Fruit fly (Drosophila melanogaster): Measurements from ENCODE around the gene CG42233.

DNA sequence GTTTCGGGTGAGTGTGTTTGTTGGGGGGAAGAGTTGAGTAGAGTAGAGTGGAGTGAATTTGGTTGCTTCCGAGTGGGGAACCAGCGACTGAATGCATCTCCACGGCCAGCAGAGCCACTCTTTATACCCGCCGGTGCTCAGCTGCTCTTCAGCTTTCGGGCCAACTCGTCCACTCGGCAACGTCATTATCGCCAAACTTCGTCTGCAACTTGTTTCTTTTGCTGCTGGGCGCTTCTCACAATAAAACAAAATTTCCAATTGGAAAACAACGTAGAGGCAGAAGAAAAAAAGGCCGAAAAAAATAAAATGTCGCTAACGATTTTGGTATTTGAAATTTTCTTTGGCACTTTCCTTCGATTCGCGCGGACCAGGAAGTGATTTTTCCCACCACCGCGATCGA, 40.4 kb downstream of the CG42233 start, which contains the start of gene CG2150:
- TF ChIP-seq CG1647 (GFP tag; optimal IDR thresholded peaks at IDR 0.05) (no peak), CTCF (GFP tag; optimal IDR thresholded peaks at IDR 0.05) (no peak), Lpt (GFP tag; optimal IDR thresholded peaks at IDR 0.05) (no peak)

Measured in whole organism, embryonic.